Worm (Caenorhabditis elegans) whole organism, L4/young adult: ENCODE measurements around the gene F32D8.12.

Source experiments
- W03F9.2 ChIP-seq: fragments of 150-350 bp; optimal IDR thresholded peaks from 2 replicates; lab custom pipeline; 2014; ENCODE audit warnings: missing biosample characterization, missing genetic modification characterization
- him-1 ChIP-seq: sonication (generic microtip); optimal IDR thresholded peaks from 2 replicates; lab custom pipeline; 2016; ENCODE audit warnings: missing genotype, missing genetic modification reagents, missing genetic modification characterization, missing compliant biosample characterization

DNA sequence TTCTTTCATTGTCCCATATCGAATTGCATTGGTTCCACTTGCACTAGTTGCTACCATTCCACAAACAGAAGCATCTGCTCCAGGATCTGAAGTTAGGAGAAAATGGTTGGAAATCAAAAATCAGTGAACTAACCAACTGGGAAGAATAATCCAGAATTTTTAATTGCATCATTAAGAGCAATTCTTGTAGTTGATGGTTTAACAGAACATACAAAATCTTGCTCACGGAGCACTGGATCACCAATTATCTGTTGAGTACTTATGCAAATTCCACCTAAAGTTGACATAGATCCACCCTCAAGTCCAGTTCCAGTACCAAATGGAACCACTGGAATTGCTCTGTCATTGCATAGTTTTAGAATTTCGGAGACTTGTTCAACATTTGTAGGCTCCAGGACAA lies 1.1 kb downstream of the F32D8.12 start:
- TF ChIP-seq W03F9.2 (tag; lab: Kevin White, UChicago) (no peak), him-1 (no peak)
